6 fruit fly cellular contexts compared by ENCODE assay signal in genomic region chr2L:7998655-7999054, dm6.
TF ChIP-seq lines count a peak whose summit lies in the region.

Gene Sirup, plus strand, starts transcription at chr2L:7998869.

- peak; percentile 65 to 73 for TF ChIP-seq CTCF in S2 (optimal IDR thresholded peaks at IDR 0.05; lab: Kevin White, UChicago)
- TF ChIP-seq CTCF in whole organism, embryonic (GFP tag; optimal IDR thresholded peaks at IDR 0.05; lab: Kevin White, UChicago) = peak; percentile 70

TF ChIP-seq in whole organism, adult, 20 proteins besides CTCF, POLR2A, EP300 and RAD21 (continues in another document):
- TF ChIP-seq CG14711 (tag; optimal IDR thresholded peaks at IDR 0.05; lab: Kevin White, UChicago) (peak; percentile 87), kay (GFP tag; lab: Kevin White, UChicago; ENCODE audit: borderline replicate concordance) (no peak), Clk (GFP tag; optimal IDR thresholded peaks at IDR 0.05; lab: Kevin White, UChicago) (no peak), CG7101 (tag; optimal IDR thresholded peaks at IDR 0.05; lab: Kevin White, UChicago) (peak; percentile 34), toe (GFP tag; optimal IDR thresholded peaks at IDR 0.05; lab: Kevin White, UChicago) (no peak), pad (GFP tag; optimal IDR thresholded peaks at IDR 0.05; lab: Kevin White, UChicago) (no peak), cnc (optimal IDR thresholded peaks at IDR 0.05; lab: Kevin White, UChicago) (no peak), CG1620 (GFP tag; optimal IDR thresholded peaks at IDR 0.05; lab: Kevin White, UChicago) (no peak), cic (GFP tag; optimal IDR thresholded peaks at IDR 0.05; lab: Kevin White, UChicago) (peak; percentile 50), Mnt (GFP tag; optimal IDR thresholded peaks at IDR 0.05; lab: Kevin White, UChicago) (peak; percentile 63), tj (GFP tag; optimal IDR thresholded peaks at IDR 0.05; lab: Kevin White, UChicago) (peak; percentile 27), CG7045 (GFP tag; optimal IDR thresholded peaks at IDR 0.05; lab: Kevin White, UChicago) (no peak), Crg-1 (GFP tag; optimal IDR thresholded peaks at IDR 0.05; lab: Kevin White, UChicago) (no peak), CG12768 (GFP tag; optimal IDR thresholded peaks at IDR 0.05; lab: Kevin White, UChicago) (peak; percentile 42), Hr96 (GFP tag; optimal IDR thresholded peaks at IDR 0.05; lab: Kevin White, UChicago) (no peak), ovo (GFP tag; optimal IDR thresholded peaks at IDR 0.05; lab: Kevin White, UChicago) (peak; percentile 28), CG11617 (GFP tag; optimal IDR thresholded peaks at IDR 0.05; lab: Kevin White, UChicago) (peak; percentile 1), CG5204 (GFP tag; optimal IDR thresholded peaks at IDR 0.05; lab: Kevin White, UChicago) (no peak)

TF ChIP-seq in whole organism, embryonic, 481 proteins besides CTCF, POLR2A, EP300 and RAD21 (continues in another document):
- TF ChIP-seq CG7987 (GFP tag; optimal IDR thresholded peaks at IDR 0.05; lab: Kevin White, UChicago) (no peak), run (tag; optimal IDR thresholded peaks at IDR 0.05; lab: Kevin White, UChicago) (no peak), trh (GFP tag; optimal IDR thresholded peaks at IDR 0.05; lab: Kevin White, UChicago) (no peak), CG1024 (GFP tag; IDR thresholded peaks at IDR 0.05; lab: Robert Waterston, UW) (0 out of 2 replicates have a peak, but pooled peaks have one; percentile 9), corto (GFP tag; optimal IDR thresholded peaks at IDR 0.05; lab: Kevin White, UChicago) (no peak), Hand (GFP tag; optimal IDR thresholded peaks at IDR 0.05; lab: Kevin White, UChicago) (no peak), CG10267 (tag; optimal IDR thresholded peaks at IDR 0.05; lab: Kevin White, UChicago) (peak; percentile 38), CG2889 (GFP tag; IDR thresholded peaks at IDR 0.05; lab: Robert Waterston, UW) (no peak), al (GFP tag; IDR thresholded peaks at IDR 0.05; lab: Robert Waterston, UW) (no peak), BEAF-32 (GFP tag; optimal IDR thresholded peaks at IDR 0.05; lab: Kevin White, UChicago) (peak; percentile 45), CG3995 (GFP tag; optimal IDR thresholded peaks at IDR 0.05; lab: Kevin White, UChicago) (no peak), ab (GFP tag; optimal IDR thresholded peaks at IDR 0.05; lab: Kevin White, UChicago) (no peak), emc (GFP tag; optimal IDR thresholded peaks at IDR 0.05; lab: Kevin White, UChicago) (no peak), org-1 (GFP tag; optimal IDR thresholded peaks at IDR 0.05; lab: Kevin White, UChicago) (no peak), Aef1 (GFP tag; IDR thresholded peaks at IDR 0.05; lab: Robert Waterston, UW) (no peak), CG2678 (tag; optimal IDR thresholded peaks at IDR 0.05; lab: Kevin White, UChicago) (no peak), CG2199 (GFP tag; IDR thresholded peaks at IDR 0.05; lab: Robert Waterston, UW) (peak; percentile 89), croc (GFP tag; conservative IDR thresholded peaks at IDR 0.05; lab: Robert Waterston, UW) (no peak), mld (GFP tag; IDR thresholded peaks at IDR 0.05; lab: Robert Waterston, UW; ENCODE audit: partially characterized antibody) (no peak)

TF ChIP-seq in whole organism, prepupa, 60 proteins besides CTCF, POLR2A, EP300 and RAD21 (continues in another document):
- no peak for TF ChIP-seq CG31627 (GFP tag; optimal IDR thresholded peaks at IDR 0.05; lab: Kevin White, UChicago)
- no peak for TF ChIP-seq CG10631 (GFP tag; optimal IDR thresholded peaks at IDR 0.05; lab: Kevin White, UChicago)
- no peak for TF ChIP-seq Hr4 (GFP tag; optimal IDR thresholded peaks at IDR 0.05; lab: Kevin White, UChicago)
- peak; percentile 1 for TF ChIP-seq Ets96B (tag; optimal IDR thresholded peaks at IDR 0.05; lab: Kevin White, UChicago)
- no peak for TF ChIP-seq pdm3 (GFP tag; optimal IDR thresholded peaks at IDR 0.05; lab: Kevin White, UChicago)
- no peak for TF ChIP-seq Smox (GFP tag; optimal IDR thresholded peaks at IDR 0.05; lab: Kevin White, UChicago)
- peak; percentile 2 for TF ChIP-seq OdsH (GFP tag; optimal IDR thresholded peaks at IDR 0.05; lab: Kevin White, UChicago)
- peak; percentile 72 for TF ChIP-seq Eip78C (GFP tag; lab: Kevin White, UChicago)
- no peak for TF ChIP-seq Hr38 (GFP tag; optimal IDR thresholded peaks at IDR 0.05; lab: Kevin White, UChicago)
- no peak for TF ChIP-seq Hr39 (GFP tag; optimal IDR thresholded peaks at IDR 0.05; lab: Kevin White, UChicago)
- no peak for TF ChIP-seq CG6276 (GFP tag; optimal IDR thresholded peaks at IDR 0.05; lab: Kevin White, UChicago)
- peak; percentile 40; the same call in 1 of the 2 replicates for TF ChIP-seq CG15336 (GFP tag; IDR thresholded peaks at IDR 0.05; lab: Robert Waterston, UW)
- peak; percentile 2 for TF ChIP-seq CG1621 (tag; optimal IDR thresholded peaks at IDR 0.05; lab: Kevin White, UChicago)
- no peak for TF ChIP-seq Gug (GFP tag; IDR thresholded peaks at IDR 0.05; lab: Robert Waterston, UW)
- no peak for TF ChIP-seq Blimp-1 (GFP tag; optimal IDR thresholded peaks at IDR 0.05; lab: Kevin White, UChicago)
- peak; percentile 45 for TF ChIP-seq CG6808 (GFP tag; optimal IDR thresholded peaks at IDR 0.05; lab: Kevin White, UChicago)
- TF ChIP-seq esn (GFP tag; optimal IDR thresholded peaks at IDR 0.05; lab: Kevin White, UChicago) = peak; percentile 49
- TF ChIP-seq fkh (GFP tag; optimal IDR thresholded peaks at IDR 0.05; lab: Kevin White, UChicago) = peak; percentile 67
- TF ChIP-seq Eip75B (GFP tag; optimal IDR thresholded peaks at IDR 0.05; lab: Kevin White, UChicago) = peak; percentile 29
- no peak for TF ChIP-seq Eip93F (GFP tag; optimal IDR thresholded peaks at IDR 0.05; lab: Kevin White, UChicago)

TF ChIP-seq in whole organism, pupa, 21 proteins besides CTCF, POLR2A, EP300 and RAD21:
- TF ChIP-seq CG34367 (tag; optimal IDR thresholded peaks at IDR 0.05; lab: Kevin White, UChicago) (peak; percentile 10), Snoo (tag; optimal IDR thresholded peaks at IDR 0.05; lab: Kevin White, UChicago) (peak; percentile 4), D1 (tag; optimal IDR thresholded peaks at IDR 0.05; lab: Kevin White, UChicago) (peak; percentile 59), rn (GFP tag; IDR thresholded peaks at IDR 0.05; lab: Robert Waterston, UW) (no peak), CG8301 (tag; optimal IDR thresholded peaks at IDR 0.05; lab: Kevin White, UChicago) (no peak), CG17806 (tag; optimal IDR thresholded peaks at IDR 0.05; lab: Kevin White, UChicago) (no peak), CG8159 (tag; optimal IDR thresholded peaks at IDR 0.05; lab: Kevin White, UChicago) (no peak), CG4496 (GFP tag; IDR thresholded peaks at IDR 0.05; lab: Robert Waterston, UW) (0 out of 3 replicates have a peak, but pooled peaks have one; percentile 36), Ets98B (GFP tag; IDR thresholded peaks at IDR 0.05; lab: Robert Waterston, UW) (peak; percentile 59; the same call in 1 of the 2 replicates), CG10348 (GFP tag; IDR thresholded peaks at IDR 0.05; lab: Robert Waterston, UW) (no peak), CG12605 (GFP tag; IDR thresholded peaks at IDR 0.05; lab: Robert Waterston, UW) (peak; percentile 75), CG15710 (tag; optimal IDR thresholded peaks at IDR 0.05; lab: Kevin White, UChicago) (peak; percentile 11), Pif1A (GFP tag; optimal IDR thresholded peaks at IDR 0.05; lab: Kevin White, UChicago) (peak; percentile 48), CG32121 (GFP tag; IDR thresholded peaks at IDR 0.05; lab: Robert Waterston, UW) (peak; percentile 42; the same call in 1 of the 2 replicates), CG9948 (tag; optimal IDR thresholded peaks at IDR 0.05; lab: Kevin White, UChicago) (no peak), Pif1B (GFP tag; optimal IDR thresholded peaks at IDR 0.05; lab: Kevin White, UChicago) (peak; percentile 16), fd96Ca (GFP tag; IDR thresholded peaks at IDR 0.05; lab: Robert Waterston, UW) (no peak), CG13204 (GFP tag; optimal IDR thresholded peaks at IDR 0.05; lab: Kevin White, UChicago) (peak; percentile 0), CG14655 (GFP tag; optimal IDR thresholded peaks at IDR 0.05; lab: Kevin White, UChicago) (no peak), EcR (GFP tag; optimal IDR thresholded peaks at IDR 0.05; lab: Kevin White, UChicago) (peak; percentile 36), gl (tag; optimal IDR thresholded peaks at IDR 0.05; lab: Kevin White, UChicago) (peak; percentile 9)

TF ChIP-seq in whole organism, wandering third instar larva, 38 proteins besides CTCF, POLR2A, EP300 and RAD21 (continues in another document):
- TF ChIP-seq psq (GFP tag; optimal IDR thresholded peaks at IDR 0.05; lab: Kevin White, UChicago) = no peak
- peak; percentile 54 for TF ChIP-seq Sp1 (GFP tag; optimal IDR thresholded peaks at IDR 0.05; lab: Kevin White, UChicago)
- TF ChIP-seq Dfd (GFP tag; optimal IDR thresholded peaks at IDR 0.05; lab: Kevin White, UChicago) = no peak
- TF ChIP-seq h (GFP tag; optimal IDR thresholded peaks at IDR 0.05; lab: Kevin White, UChicago) = no peak
- TF ChIP-seq Vsx2 (GFP tag; optimal IDR thresholded peaks at IDR 0.05; lab: Kevin White, UChicago; ENCODE audit: partially characterized antibody) = no peak
- no peak for TF ChIP-seq dsf (GFP tag; optimal IDR thresholded peaks at IDR 0.05; lab: Kevin White, UChicago; ENCODE audit: borderline replicate concordance)
- no peak for TF ChIP-seq sage (GFP tag; optimal IDR thresholded peaks at IDR 0.05; lab: Kevin White, UChicago)
- TF ChIP-seq foxo (GFP tag; optimal IDR thresholded peaks at IDR 0.05; lab: Kevin White, UChicago) = peak in 1 of 2 experiments; percentile 19
- no peak for TF ChIP-seq Hr83 (GFP tag; optimal IDR thresholded peaks at IDR 0.05; lab: Kevin White, UChicago; ENCODE audit: poor library complexity, severe bottlenecking)
- peak; percentile 25 for TF ChIP-seq Myc (optimal IDR thresholded peaks at IDR 0.05; lab: Kevin White, UChicago)
- TF ChIP-seq N (GFP tag; optimal IDR thresholded peaks at IDR 0.05; lab: Kevin White, UChicago) = no peak
- no peak for TF ChIP-seq Rel (GFP tag; optimal IDR thresholded peaks at IDR 0.05; lab: Kevin White, UChicago)
- TF ChIP-seq Rel (tag; optimal IDR thresholded peaks at IDR 0.05; lab: Kevin White, UChicago) = peak; percentile 52
- no peak for TF ChIP-seq Jra (GFP tag; optimal IDR thresholded peaks at IDR 0.05; lab: Kevin White, UChicago)
- TF ChIP-seq GATAd (GFP tag; optimal IDR thresholded peaks at IDR 0.05; lab: Kevin White, UChicago) = no peak
- no peak for TF ChIP-seq Hr78 (GFP tag; optimal IDR thresholded peaks at IDR 0.05; lab: Kevin White, UChicago)
- TF ChIP-seq br (GFP tag; optimal IDR thresholded peaks at IDR 0.05; lab: Kevin White, UChicago) = peak; percentile 21
- no peak for TF ChIP-seq woc (GFP tag; optimal IDR thresholded peaks at IDR 0.05; lab: Kevin White, UChicago)
- no peak for TF ChIP-seq ey (GFP tag; optimal IDR thresholded peaks at IDR 0.05; lab: Kevin White, UChicago)
- no peak for TF ChIP-seq usp (GFP tag; optimal IDR thresholded peaks at IDR 0.05; lab: Kevin White, UChicago)
- peak; percentile 31 for TF ChIP-seq OdsH (GFP tag; optimal IDR thresholded peaks at IDR 0.05; lab: Kevin White, UChicago)
- TF ChIP-seq CrebA (GFP tag; optimal IDR thresholded peaks at IDR 0.05; lab: Kevin White, UChicago; ENCODE audit: borderline replicate concordance) = no peak
- TF ChIP-seq dmrt93B (GFP tag; optimal IDR thresholded peaks at IDR 0.05; lab: Kevin White, UChicago) = no peak
- peak; percentile 71 for TF ChIP-seq Hnf4 (GFP tag; optimal IDR thresholded peaks at IDR 0.05; lab: Kevin White, UChicago)
